Worm (Caenorhabditis elegans) whole organism, L4 larva: ENCODE results near the gene rod-1.
"Not testable (repeated sequence)": the region's sequence is repeated elsewhere in the genome, so short reads cannot be mapped to it uniquely, and the experiment has no call there.

Experiments used
- ZK546.5 ChIP-seq, 2 experiments: sonication (generic microtip); optimal IDR thresholded peaks; 2 replicates each; lab custom pipeline; 2017; ENCODE audit warnings: missing biosample characterization in 2 of 2, missing genetic modification characterization in 2 of 2
- nhr-10 ChIP-seq: fragments of 150-350 bp; optimal IDR thresholded peaks from 2 replicates; lab custom pipeline; 2014; ENCODE audit warnings: missing biosample characterization, missing genetic modification characterization
- nhr-25 ChIP-seq: sonication (generic microtip); optimal IDR thresholded peaks from 2 replicates; lab custom pipeline; 2017; ENCODE audit warnings: missing genetic modification characterization, mild to moderate bottlenecking, missing compliant biosample characterization, antibody characterized with exemption, moderate library complexity, borderline replicate concordance; ENCODE audit not compliant: insufficient read depth
- nhr-77 ChIP-seq: fragments of 150-350 bp; optimal IDR thresholded peaks from 2 replicates; lab custom pipeline; 2014; ENCODE audit warnings: missing biosample characterization, missing genetic modification characterization
- saeg-2 ChIP-seq: fragments of 200-800 bp; sonication (Bioruptor generic); IDR thresholded peaks from 2 replicates; pipeline ENCODE4 v1.3.6; 2022; ENCODE audit warnings: missing genetic modification reagents, missing genetic modification characterization, missing compliant biosample characterization
- ztf-11 ChIP-seq: fragments of 150-350 bp; optimal IDR thresholded peaks from 2 replicates; lab custom pipeline; 2014; ENCODE audit warnings: missing biosample characterization, missing genetic modification characterization

- TF ChIP-seq ztf-11 (tag; lab: Kevin White, UChicago); ZK546.5 (tag; optimal IDR thresholded peaks at IDR 0.05; lab: Kevin White, UChicago); nhr-77 (tag; lab: Kevin White, UChicago); nhr-10 (tag; lab: Kevin White, UChicago); nhr-25 (tag; lab: Kevin White, UChicago); saeg-2: not testable (repeated sequence)
These were observed 7.4 kb downstream of the rod-1 start for ce11 chrIV:7485565-7486200.
